Fruit fly (Drosophila melanogaster) ovary, adult (tissue): Measurements from ENCODE around the gene AP-2mu.
A peak's percentile ranks its signal among the peaks of the same experiment; 100 is the strongest.

Experiments used
- CG17801 ChIP-seq: fragments of 200-800 bp; optimal IDR thresholded peaks from 2 replicates; lab custom pipeline; 2019; ENCODE audit warnings: missing biosample characterization, mild to moderate bottlenecking, missing genetic modification characterization, moderate library complexity; ENCODE audit not compliant: partially characterized antibody

AP-2mu gene

dm6 chr3R:22455335-22455985 is 6.8 kb upstream of the AP-2mu start:
- TF ChIP-seq CG17801 = no peak

- TF ChIP-seq CG17801 = no peak
Observed at dm6 chr3R:22456007-22456406, 6.2 kb upstream of the AP-2mu start.

DNA sequence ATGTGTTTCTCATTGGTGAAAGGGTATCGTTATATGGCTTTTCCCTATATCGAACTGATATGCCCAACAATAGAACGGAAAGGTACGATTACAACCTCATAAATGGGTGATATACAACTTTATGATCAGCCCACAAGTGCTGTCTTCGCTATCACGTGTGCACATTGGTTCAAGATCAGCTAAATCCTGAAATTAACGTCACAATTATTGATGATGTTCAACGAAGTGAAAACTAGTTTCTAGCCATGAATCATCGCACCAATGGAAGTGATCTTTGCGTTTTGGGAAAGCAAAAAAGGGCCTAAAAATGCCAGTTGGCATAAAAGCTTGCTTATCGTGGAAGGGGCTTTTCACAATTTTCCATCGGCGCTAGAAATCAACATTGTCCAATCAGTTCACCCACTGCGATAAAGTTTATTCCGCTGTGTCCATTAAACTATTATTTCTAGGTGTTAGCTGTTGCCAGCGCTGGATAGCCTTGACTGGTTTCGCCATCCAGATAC is 2.4 kb downstream of the AP-2mu start, which contains the start of gene CG7054:
Gene CG7054 (plus strand): TSS at position 375 of the 503 bp plus-strand sequence.
- TF ChIP-seq CG17801 = peak; percentile 49

DNA sequence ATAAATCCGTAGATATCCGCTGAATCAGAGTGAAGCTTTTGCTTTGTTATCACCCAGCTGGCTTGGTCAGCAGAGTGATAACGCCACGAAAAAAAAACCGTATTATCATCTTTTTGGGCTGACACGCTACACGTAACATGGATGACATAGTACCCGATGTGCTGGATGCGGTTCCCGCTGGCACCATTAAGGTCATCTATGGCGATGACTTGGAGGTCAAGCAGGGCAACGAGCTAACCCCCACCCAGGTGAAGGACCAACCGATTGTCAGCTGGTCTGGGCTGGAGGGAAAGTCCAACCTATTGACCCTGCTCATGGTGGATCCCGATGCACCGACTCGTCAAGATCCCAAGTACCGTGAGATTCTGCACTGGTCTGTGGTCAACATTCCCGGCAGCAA is 2.9 kb downstream of the AP-2mu start:
- no peak for TF ChIP-seq CG17801

- no peak for TF ChIP-seq CG17801
Observed at dm6 chr3R:22465984-22466530, 3.8 kb downstream of the AP-2mu start, which contains the start of gene Pebp1. Pebp1 (plus strand) TSS chr3R:22466034.

DNA sequence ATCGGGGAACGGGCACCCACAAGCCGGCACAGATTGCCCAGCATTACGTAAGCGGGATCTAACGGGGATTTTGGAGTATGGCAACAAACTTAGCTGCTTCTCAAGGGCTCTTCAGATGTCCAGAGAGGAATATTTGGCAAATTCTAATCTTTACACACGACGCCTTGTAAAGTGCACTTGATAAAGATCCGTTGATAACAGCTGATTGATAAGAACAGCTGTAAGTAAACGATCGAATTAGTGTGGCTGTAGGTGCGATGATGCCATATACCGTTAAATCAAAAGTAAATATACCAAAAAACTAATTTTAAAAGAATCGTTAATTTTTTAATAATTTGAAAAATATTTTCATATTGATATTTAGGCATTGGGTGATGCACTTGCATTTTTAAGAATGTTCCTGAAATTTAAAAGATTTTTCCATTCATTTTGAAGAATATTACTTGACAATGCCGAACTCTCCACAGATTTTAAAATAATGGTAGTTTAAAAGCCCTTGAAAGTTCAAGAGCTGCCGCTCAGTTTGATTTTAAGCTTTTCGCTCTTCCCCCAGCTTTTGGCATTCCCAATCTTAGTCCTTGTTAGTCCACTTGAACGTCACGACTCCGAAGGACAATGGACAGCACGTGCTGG is 5.8 kb downstream of the AP-2mu start, which contains the start of the genes CG5377 and Nrx-1:
Gene CG5377 (minus strand): TSS at position 219 of the 633 bp plus-strand sequence.
Gene Nrx-1 (plus strand): TSS at position 574 of the 633 bp plus-strand sequence.
- peak; percentile 32 for TF ChIP-seq CG17801

- TF ChIP-seq CG17801 = no peak
Observed at dm6 chr3R:22468829-22469487, 6.7 kb downstream of the AP-2mu start.

dm6 chr3R:22470064-22470463 is 7.8 kb downstream of the AP-2mu start:
- TF ChIP-seq CG17801 = no peak

- TF ChIP-seq CG17801 = no peak
Observed at dm6 chr3R:22483537-22483936, 21.3 kb downstream of the AP-2mu start.

DNA sequence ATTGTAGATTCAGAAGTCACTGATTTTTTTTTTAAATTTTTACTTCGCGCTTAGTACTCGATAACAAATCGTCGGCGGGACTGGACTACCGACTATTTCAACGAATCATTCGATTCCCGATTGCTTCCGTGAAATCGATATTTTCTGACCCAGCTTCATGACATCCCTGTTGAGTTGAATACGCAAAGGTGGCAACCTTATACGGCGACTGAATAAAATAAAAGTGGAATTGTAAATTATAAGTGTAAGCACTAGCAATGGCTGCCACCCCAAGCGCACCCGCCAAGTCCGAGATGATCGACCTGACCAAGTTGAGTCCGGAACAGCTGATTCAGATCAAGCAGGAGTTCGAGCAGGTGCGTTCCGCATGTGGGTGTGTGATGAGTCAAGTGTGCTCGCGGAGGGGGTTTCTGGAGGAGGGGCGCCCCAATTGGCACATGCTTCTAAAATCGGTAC is 24.8 kb downstream of the AP-2mu start, which contains the start of gene Pfdn5:
Gene Pfdn5 (plus strand): TSS at position 3 of the 456 bp plus-strand sequence.
- peak; percentile 17 for TF ChIP-seq CG17801

dm6 chr3R:22488855-22489254 is 26.6 kb downstream of the AP-2mu start, which contains the start of gene CG5376:
CG5376 (minus strand) TSS chr3R:22488955.
- no peak for TF ChIP-seq CG17801

dm6 chr3R:22491088-22491879 is 29.0 kb downstream of the AP-2mu start, which contains the start of the genes CCT1 and tHMG1:
CCT1 (minus strand) TSS chr3R:22491439.
tHMG1 (plus strand) TSS chr3R:22491829.
- peak; percentile 65 for TF ChIP-seq CG17801

DNA sequence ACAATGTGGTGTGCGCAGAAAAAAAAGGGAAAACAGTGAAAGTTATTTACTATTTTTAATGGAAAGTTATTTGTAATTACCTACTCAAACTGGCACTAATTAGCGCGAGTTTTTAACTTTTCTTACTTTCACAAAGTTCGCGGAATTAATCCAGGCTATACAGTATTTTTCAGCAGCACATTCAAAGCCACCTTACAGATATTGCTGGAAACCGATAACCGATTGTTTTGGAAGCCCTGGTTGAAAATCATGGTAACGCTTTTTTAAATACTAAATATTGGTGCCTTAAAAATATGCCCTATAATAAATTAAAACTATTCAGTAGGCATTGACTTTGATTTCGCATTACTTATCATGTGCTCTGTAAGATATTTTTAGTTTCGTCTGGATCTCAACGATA is 30.5 kb downstream of the AP-2mu start, which contains the start of gene tHMG2:
Gene tHMG2 (plus strand): TSS at position 187 of the 400 bp plus-strand sequence.
- no peak for TF ChIP-seq CG17801

DNA sequence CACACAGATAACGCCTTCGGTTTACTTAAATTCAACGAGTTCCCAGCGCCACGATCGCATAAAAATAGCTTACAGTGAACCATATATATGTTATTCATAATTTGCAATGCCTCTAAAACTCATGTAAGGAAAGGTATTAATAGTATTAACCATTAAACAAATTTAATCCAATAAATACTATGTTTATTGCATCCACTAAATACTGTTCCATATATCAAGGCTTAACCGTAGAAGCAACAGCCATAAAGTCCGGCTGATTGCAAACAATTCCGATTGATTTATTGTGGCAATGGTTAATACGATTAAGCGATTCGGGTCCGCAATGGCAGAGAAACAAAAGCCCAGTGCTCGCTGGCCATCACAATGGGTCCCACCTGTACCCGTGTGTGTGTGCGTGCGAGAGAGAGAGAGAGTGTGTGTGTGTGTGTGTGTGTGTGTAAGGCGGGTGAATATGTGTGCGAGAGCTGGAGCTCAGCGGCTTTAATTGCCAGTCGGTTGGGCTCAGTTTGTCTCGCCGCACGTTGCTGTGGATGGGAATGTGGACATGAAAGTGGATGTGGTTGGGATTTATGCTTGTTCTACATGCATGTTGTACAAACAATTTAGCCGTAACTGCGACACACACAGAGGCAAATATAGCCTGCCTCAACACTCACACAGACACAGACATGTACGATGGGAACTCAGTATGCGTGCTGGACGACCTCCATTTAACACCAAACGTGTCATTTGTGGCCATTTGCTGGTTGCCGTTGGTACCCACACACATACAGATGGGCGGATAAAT is 32.5 kb downstream of the AP-2mu start:
- no peak for TF ChIP-seq CG17801

dm6 chr3R:22497025-22497424 is 34.8 kb downstream of the AP-2mu start, which contains the start of gene Octbeta1R:
Octbeta1R (plus strand) TSS chr3R:22497215.
- no peak for TF ChIP-seq CG17801
